Fruit fly (Drosophila melanogaster): ENCODE data around the gene CG7029.

DNA sequence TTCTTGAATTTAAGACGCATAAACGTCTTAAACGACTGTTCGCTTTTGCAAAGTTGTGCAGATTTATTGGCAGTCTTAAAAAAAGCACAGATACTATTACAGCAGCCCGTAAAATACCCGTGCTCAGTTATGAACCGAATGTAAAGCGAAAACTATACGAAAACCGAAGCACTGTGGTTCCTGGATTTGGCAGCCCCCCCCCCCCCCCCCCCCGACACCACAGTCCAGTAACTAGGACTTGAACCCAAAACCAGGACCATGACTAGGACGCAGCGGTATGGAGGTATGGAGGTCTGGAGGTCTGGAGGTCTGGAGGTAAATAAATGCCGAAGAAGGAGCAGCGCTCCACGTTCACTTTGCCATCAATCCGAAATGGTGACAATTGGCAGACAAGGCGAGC is 82.7 kb downstream of the CG7029 start:
- TF ChIP-seq h (optimal IDR thresholded peaks at IDR 0.05) = no peak
- TF ChIP-seq psq (optimal IDR thresholded peaks at IDR 0.05) = no peak
- no peak for TF ChIP-seq ttk (optimal IDR thresholded peaks at IDR 0.05)
